Fruit fly (Drosophila melanogaster): ENCODE measurements around the gene CG34002.

The CG34002 gene

DNA sequence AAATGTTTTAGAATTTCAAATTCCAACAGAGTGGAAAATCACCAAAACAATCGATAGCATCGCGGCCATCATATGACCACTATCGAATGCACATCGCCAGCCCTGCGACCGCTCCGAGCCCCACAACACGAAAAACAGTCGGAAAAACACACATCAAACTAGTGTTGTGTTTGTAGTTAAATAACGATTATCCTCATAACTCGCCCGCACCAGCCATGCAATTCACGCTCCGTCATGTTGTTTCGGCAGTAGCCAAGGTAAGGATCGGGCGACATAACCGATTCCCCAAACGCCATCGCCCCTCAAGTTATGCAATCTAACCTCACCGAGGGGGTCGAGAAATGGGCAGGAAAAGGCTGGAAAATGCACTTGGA, 11.3 kb upstream of the CG34002 start:
- TF ChIP-seq usp (GFP tag; optimal IDR thresholded peaks at IDR 0.05) (no peak), jim (GFP tag; optimal IDR thresholded peaks at IDR 0.05) (no peak), CG32264 (GFP tag; optimal IDR thresholded peaks at IDR 0.05) (no peak), Sp1 (GFP tag; optimal IDR thresholded peaks at IDR 0.05) (no peak), sv (GFP tag; optimal IDR thresholded peaks at IDR 0.05) (no peak), br (GFP tag; optimal IDR thresholded peaks at IDR 0.05) (no peak), Myc (optimal IDR thresholded peaks at IDR 0.05) (no peak), rgr (GFP tag; optimal IDR thresholded peaks at IDR 0.05) (no peak), CG9705 (GFP tag; optimal IDR thresholded peaks at IDR 0.05) (no peak), HLH106 (tag; optimal IDR thresholded peaks at IDR 0.05) (peak; percentile 4), Hr78 (GFP tag; optimal IDR thresholded peaks at IDR 0.05) (no peak), GATAd (GFP tag; optimal IDR thresholded peaks at IDR 0.05) (no peak), N (GFP tag; optimal IDR thresholded peaks at IDR 0.05) (no peak), CrebA (GFP tag; optimal IDR thresholded peaks at IDR 0.05; ENCODE audit: borderline replicate concordance) (no peak), ey (GFP tag; optimal IDR thresholded peaks at IDR 0.05) (no peak), Rel (GFP tag; optimal IDR thresholded peaks at IDR 0.05) (no peak), Rel (tag; optimal IDR thresholded peaks at IDR 0.05) (peak; percentile 9)

DNA sequence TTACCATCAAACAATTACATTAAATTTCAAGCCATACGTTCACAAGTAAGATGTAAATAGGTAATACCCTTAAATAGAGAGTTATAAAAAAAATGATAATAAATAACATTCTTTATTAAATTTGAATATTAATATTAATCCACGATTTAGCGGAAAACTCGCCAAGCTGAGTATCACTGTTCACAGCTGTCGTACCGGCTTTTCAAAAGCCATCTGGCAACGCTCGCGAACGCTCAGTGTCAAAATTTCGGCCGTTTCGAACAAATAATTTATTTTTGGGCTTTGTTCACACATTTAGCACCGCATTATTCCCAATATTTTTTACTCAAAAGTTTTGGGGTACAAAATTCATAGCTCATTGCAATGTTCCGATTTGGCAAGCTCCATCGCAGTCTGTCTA, 8.8 kb upstream of the CG34002 start, which contains the start of gene TrpRS-m:
Gene TrpRS-m, plus strand, starts transcription at position 211 of the 400 bp plus-strand sequence.
- TF ChIP-seq Myc (optimal IDR thresholded peaks at IDR 0.05) (peak; percentile 65), woc (GFP tag; optimal IDR thresholded peaks at IDR 0.05) (peak; percentile 60), HLH106 (tag; optimal IDR thresholded peaks at IDR 0.05) (no peak), psq (GFP tag; optimal IDR thresholded peaks at IDR 0.05) (no peak), sage (GFP tag; optimal IDR thresholded peaks at IDR 0.05) (no peak), Dfd (GFP tag; optimal IDR thresholded peaks at IDR 0.05) (no peak), lola (GFP tag; optimal IDR thresholded peaks at IDR 0.05) (no peak), Mio (GFP tag; optimal IDR thresholded peaks at IDR 0.05) (no peak), jim (GFP tag; optimal IDR thresholded peaks at IDR 0.05) (no peak), h (GFP tag; optimal IDR thresholded peaks at IDR 0.05) (no peak), fru (GFP tag; optimal IDR thresholded peaks at IDR 0.05) (no peak), Hr78 (GFP tag; optimal IDR thresholded peaks at IDR 0.05) (no peak), GATAd (GFP tag; optimal IDR thresholded peaks at IDR 0.05) (no peak), N (GFP tag; optimal IDR thresholded peaks at IDR 0.05) (no peak), CrebA (GFP tag; optimal IDR thresholded peaks at IDR 0.05; ENCODE audit: borderline replicate concordance) (no peak), Hr83 (GFP tag; optimal IDR thresholded peaks at IDR 0.05; ENCODE audit: poor library complexity, severe bottlenecking) (no peak)

DNA sequence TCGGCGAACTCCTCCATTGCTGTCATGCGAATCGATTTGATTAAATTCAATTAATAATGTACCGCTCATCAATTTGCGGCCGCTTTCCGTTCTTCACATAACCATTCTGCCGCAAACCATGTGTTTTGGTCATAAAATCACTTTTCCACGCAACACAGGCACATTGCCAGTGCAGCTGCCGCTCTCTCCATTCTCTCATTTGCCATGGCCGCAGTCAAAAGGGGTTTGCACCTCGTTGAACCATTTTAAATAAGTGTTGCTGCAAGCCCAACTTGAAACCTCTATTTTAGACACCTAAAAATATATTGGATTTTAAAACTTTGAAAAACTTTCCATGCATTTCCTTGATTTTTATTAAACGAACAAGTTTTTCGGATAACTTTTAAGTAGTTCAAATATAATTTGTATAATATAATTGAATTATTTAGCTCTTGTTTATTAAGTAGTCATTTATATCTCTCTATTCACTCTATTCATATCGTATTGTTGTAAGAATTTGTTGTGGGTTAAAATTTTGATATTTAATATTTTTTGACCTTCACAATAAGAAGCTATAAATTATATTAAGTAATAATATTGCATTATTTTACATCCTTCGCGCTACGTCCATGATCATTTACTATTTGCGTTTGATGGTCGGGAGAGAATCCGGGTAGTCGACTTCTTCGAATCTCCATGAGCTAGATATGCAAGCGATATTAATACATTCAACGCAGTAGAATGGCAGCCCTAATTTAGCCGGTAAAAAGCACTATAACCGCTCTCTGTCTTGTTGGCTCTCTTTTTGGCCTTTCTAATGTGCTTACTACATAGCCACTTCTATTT, 1.4 kb upstream of the CG34002 start, which contains the start of gene CG5535:
Gene CG5535, minus strand, starts transcription at position 140 of the 825 bp plus-strand sequence.
- peak; percentile 52 for TF ChIP-seq HLH106 (tag; optimal IDR thresholded peaks at IDR 0.05)
- no peak for TF ChIP-seq tai (GFP tag; optimal IDR thresholded peaks at IDR 0.05)
- TF ChIP-seq fru (GFP tag; optimal IDR thresholded peaks at IDR 0.05), result peak; percentile 60
- TF ChIP-seq foxo (GFP tag; optimal IDR thresholded peaks at IDR 0.05), result peak in 1 of 2 experiments; percentile 80
- TF ChIP-seq psq (GFP tag; optimal IDR thresholded peaks at IDR 0.05), result peak; percentile 68
- TF ChIP-seq rgr (GFP tag; optimal IDR thresholded peaks at IDR 0.05), result peak; percentile 52
- TF ChIP-seq OdsH (GFP tag; optimal IDR thresholded peaks at IDR 0.05), result peak; percentile 62
- TF ChIP-seq Rel (GFP tag; optimal IDR thresholded peaks at IDR 0.05), result no peak
- no peak for TF ChIP-seq Rel (tag; optimal IDR thresholded peaks at IDR 0.05)
- peak; percentile 41 for TF ChIP-seq Hr83 (GFP tag; optimal IDR thresholded peaks at IDR 0.05; ENCODE audit: poor library complexity, severe bottlenecking)
- peak; percentile 52 for TF ChIP-seq dmrt93B (GFP tag; optimal IDR thresholded peaks at IDR 0.05)
- peak; percentile 72 for TF ChIP-seq Sp1 (GFP tag; optimal IDR thresholded peaks at IDR 0.05)
- TF ChIP-seq N (GFP tag; optimal IDR thresholded peaks at IDR 0.05), result no peak
- peak; percentile 57 for TF ChIP-seq sv (GFP tag; optimal IDR thresholded peaks at IDR 0.05)
- peak; percentile 45 for TF ChIP-seq h (GFP tag; optimal IDR thresholded peaks at IDR 0.05)
- TF ChIP-seq Myc (optimal IDR thresholded peaks at IDR 0.05), result no peak
- TF ChIP-seq br (GFP tag; optimal IDR thresholded peaks at IDR 0.05), result peak; percentile 35
- TF ChIP-seq Hnf4 (GFP tag; optimal IDR thresholded peaks at IDR 0.05), result no peak
- TF ChIP-seq ey (GFP tag; optimal IDR thresholded peaks at IDR 0.05), result peak; percentile 32
- no peak for TF ChIP-seq jim (GFP tag; optimal IDR thresholded peaks at IDR 0.05)

DNA sequence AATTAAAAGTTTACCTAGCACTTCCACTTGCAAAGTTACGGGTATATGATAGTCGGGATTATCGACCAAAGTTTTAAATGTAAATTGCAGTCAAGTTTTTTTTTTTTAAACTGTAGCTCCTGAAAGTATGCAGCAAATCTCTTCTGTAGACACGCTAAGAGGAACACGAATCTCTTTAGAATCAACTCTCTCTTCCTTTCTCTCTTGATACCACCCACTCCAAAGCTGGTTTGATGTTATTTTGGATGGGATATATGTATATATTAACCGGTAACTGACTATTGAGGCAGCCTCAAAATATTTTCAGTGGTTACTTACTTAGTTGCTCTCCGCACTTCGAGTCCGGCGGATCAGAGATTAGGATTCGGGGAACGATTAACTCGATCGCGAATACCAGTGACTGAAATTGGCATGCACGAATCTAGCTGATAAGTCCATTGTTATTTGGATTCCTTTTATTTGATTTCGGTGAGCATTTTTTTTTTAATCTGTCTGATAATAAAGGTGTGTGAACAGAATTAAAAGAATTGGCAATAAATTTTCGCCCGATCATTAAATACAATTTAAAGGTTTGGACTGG, 20.6 kb downstream of the CG34002 start, which contains the start of gene CG7408:
Gene CG7408, plus strand, starts transcription at position 316 of the 580 bp plus-strand sequence.
- TF ChIP-seq Hr78 (GFP tag; optimal IDR thresholded peaks at IDR 0.05) (no peak), N (GFP tag; optimal IDR thresholded peaks at IDR 0.05) (no peak), ey (GFP tag; optimal IDR thresholded peaks at IDR 0.05) (no peak), dmrt93B (GFP tag; optimal IDR thresholded peaks at IDR 0.05) (no peak), h (GFP tag; optimal IDR thresholded peaks at IDR 0.05) (peak; percentile 49), Dfd (GFP tag; optimal IDR thresholded peaks at IDR 0.05) (no peak), Abd-B (GFP tag; optimal IDR thresholded peaks at IDR 0.05) (no peak), Myc (optimal IDR thresholded peaks at IDR 0.05) (peak; percentile 29), HLH106 (tag; optimal IDR thresholded peaks at IDR 0.05) (no peak), GATAd (GFP tag; optimal IDR thresholded peaks at IDR 0.05) (no peak), Dif (GFP tag; optimal IDR thresholded peaks at IDR 0.05; ENCODE audit: partially characterized antibody) (peak; percentile 37), OdsH (GFP tag; optimal IDR thresholded peaks at IDR 0.05) (no peak), CrebA (GFP tag; optimal IDR thresholded peaks at IDR 0.05; ENCODE audit: borderline replicate concordance) (peak; percentile 65), Vsx2 (GFP tag; optimal IDR thresholded peaks at IDR 0.05; ENCODE audit: partially characterized antibody) (no peak), Sp1 (GFP tag; optimal IDR thresholded peaks at IDR 0.05) (no peak), woc (GFP tag; optimal IDR thresholded peaks at IDR 0.05) (no peak), dl (GFP tag; optimal IDR thresholded peaks at IDR 0.05; ENCODE audit: insufficient read depth in 1 of 2, partially characterized antibody in 2 of 2) (peak in 1 of 2 experiments; percentile 28), sage (GFP tag; optimal IDR thresholded peaks at IDR 0.05) (no peak), foxo (GFP tag; optimal IDR thresholded peaks at IDR 0.05) (no peak), Hnf4 (GFP tag; optimal IDR thresholded peaks at IDR 0.05) (peak; percentile 28), Mio (GFP tag; optimal IDR thresholded peaks at IDR 0.05) (no peak), Jra (GFP tag; optimal IDR thresholded peaks at IDR 0.05) (no peak), psq (GFP tag; optimal IDR thresholded peaks at IDR 0.05) (no peak), br (GFP tag; optimal IDR thresholded peaks at IDR 0.05) (peak; percentile 24), rgr (GFP tag; optimal IDR thresholded peaks at IDR 0.05) (no peak), sv (GFP tag; optimal IDR thresholded peaks at IDR 0.05) (no peak)

All from whole organism, wandering third instar larva.